Worm (Caenorhabditis elegans) whole organism, L4 larva: ENCODE results near the gene ced-4.

Source experiments
- Y75B8A.6 ChIP-seq: fragments of 200-800 bp; sonication (Bioruptor generic); IDR thresholded peaks from 2 replicates; pipeline ENCODE4 v1.3.6; 2022; ENCODE audit warnings: missing genetic modification reagents, missing genetic modification characterization, missing compliant biosample characterization
- ceh-28 ChIP-seq: fragments of 150-350 bp; optimal IDR thresholded peaks from 2 replicates; lab custom pipeline; 2014; ENCODE audit warnings: missing biosample characterization, missing genetic modification reagents, missing genetic modification characterization
- ceh-82 ChIP-seq: sonication (generic microtip); optimal IDR thresholded peaks from 2 replicates; lab custom pipeline; 2017; ENCODE audit warnings: missing biosample characterization, missing genetic modification characterization
- dpl-1 ChIP-seq: fragments of 150-350 bp; optimal IDR thresholded peaks from 2 replicates; lab custom pipeline; 2014; ENCODE audit warnings: missing biosample characterization, missing genetic modification reagents, missing genetic modification characterization
- gei-8 ChIP-seq: fragments of 200-800 bp; sonication (Bioruptor generic); optimal IDR thresholded peaks from 2 replicates; lab custom pipeline; 2018; ENCODE audit warnings: mild to moderate bottlenecking, missing genetic modification characterization, missing compliant biosample characterization
- lin-13 ChIP-seq: fragments of 150-350 bp; optimal IDR thresholded peaks from 2 replicates; lab custom pipeline; 2014; ENCODE audit warnings: missing biosample characterization, missing genetic modification reagents, missing genetic modification characterization
- mdl-1 ChIP-seq, 2 experiments: fragments of 150-350 bp in 1 of 2; sonication (generic microtip) in 1 of 2; optimal IDR thresholded peaks; 2 replicates each; lab custom pipeline; 2014 to 2017; ENCODE audit warnings: missing biosample characterization in 2 of 2, missing genetic modification characterization in 2 of 2
- nhr-77 ChIP-seq: fragments of 150-350 bp; optimal IDR thresholded peaks from 2 replicates; lab custom pipeline; 2014; ENCODE audit warnings: missing biosample characterization, missing genetic modification characterization
- pha-4 ChIP-seq, 2 experiments: fragments of 150-350 bp in 1 of 2; fragments of 200-800 bp in 1 of 2; sonication (Bioruptor generic) in 1 of 2; IDR thresholded peaks in 1 of 2; optimal IDR thresholded peaks in 1 of 2; 2 replicates each; pipeline versions ENCODE4 v1.3.6 to Lab custom; 2014 to 2022; ENCODE audit warnings: missing genetic modification characterization in 2 of 2, missing genetic modification reagents in 2 of 2, missing biosample characterization in 1 of 2, missing compliant biosample characterization in 1 of 2
- skn-1 ChIP-seq: fragments of 150-350 bp; optimal IDR thresholded peaks from 2 replicates; lab custom pipeline; 2014; ENCODE audit warnings: missing biosample characterization, missing genetic modification characterization
- snpc-4 ChIP-seq: fragments of 150-350 bp; optimal IDR thresholded peaks from 2 replicates; lab custom pipeline; 2014; ENCODE audit warnings: missing biosample characterization, missing genetic modification characterization
- ztf-11 ChIP-seq: fragments of 150-350 bp; optimal IDR thresholded peaks from 2 replicates; lab custom pipeline; 2014; ENCODE audit warnings: missing biosample characterization, missing genetic modification characterization

DNA sequence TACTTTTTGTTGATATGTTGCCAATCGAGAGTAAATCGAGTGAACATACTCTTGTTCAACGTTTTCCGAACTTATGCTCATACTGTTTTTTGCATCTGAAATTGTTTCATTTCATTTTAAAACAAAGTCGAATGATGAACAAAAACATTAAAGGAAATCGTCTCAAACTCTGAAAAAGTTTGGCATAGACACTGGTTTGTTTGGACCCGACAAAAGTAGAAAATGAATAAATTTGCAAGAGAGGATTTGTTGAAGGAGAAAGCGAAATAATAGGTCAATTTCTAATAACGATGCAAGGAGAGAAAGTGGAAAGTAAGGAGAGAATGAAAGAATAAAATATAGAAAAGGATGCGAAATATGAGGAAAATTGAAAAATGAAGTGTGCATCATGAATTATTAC lies 22.5 kb downstream of the ced-4 start, which contains the start of gene C35D10.12:
- no peak for TF ChIP-seq lin-13 (GFP tag; lab: Kevin White, UChicago)
- no peak for TF ChIP-seq mdl-1 (tag; optimal IDR thresholded peaks at IDR 0.05; lab: Kevin White, UChicago)
- no peak for TF ChIP-seq gei-8 (GFP tag; lab: Kevin White, UChicago)
- TF ChIP-seq dpl-1 (GFP tag; lab: Kevin White, UChicago) = no peak
- no peak for TF ChIP-seq skn-1 (tag; lab: Kevin White, UChicago)
- TF ChIP-seq snpc-4 (tag; lab: Kevin White, UChicago) = no peak
- no peak for TF ChIP-seq Y75B8A.6 (GFP tag; lab: Robert Waterston, UW)
- no peak for TF ChIP-seq ceh-82 (tag; lab: Kevin White, UChicago)
- TF ChIP-seq pha-4 (GFP tag; IDR thresholded peaks at IDR 0.05; lab: Robert Waterston, UW) = no peak
- no peak for TF ChIP-seq pha-4 (tag; optimal IDR thresholded peaks at IDR 0.05; lab: Kevin White, UChicago)
- TF ChIP-seq ztf-11 = no peak
- TF ChIP-seq nhr-77 (tag; lab: Kevin White, UChicago) = no peak
- no peak for TF ChIP-seq ceh-28 (tag; lab: Kevin White, UChicago)
